Worm (Caenorhabditis elegans) whole organism, early embryonic: Measurements from ENCODE around the gene fbxc-25.

ENCODE experiments used
- B0310.2 ChIP-seq: sonication (generic microtip); optimal IDR thresholded peaks from 2 replicates; lab custom pipeline; 2016; ENCODE audit warnings: mild to moderate bottlenecking, missing genetic modification characterization, missing compliant biosample characterization
- F13C5.2 ChIP-seq: sonication (generic microtip); optimal IDR thresholded peaks from 2 replicates; lab custom pipeline; 2017; ENCODE audit warnings: mild to moderate bottlenecking, missing genetic modification characterization, inconsistent platforms, missing compliant biosample characterization
- aly-1 ChIP-seq: sonication (generic microtip); optimal IDR thresholded peaks from 2 replicates; lab custom pipeline; 2016; ENCODE audit warnings: missing genetic modification characterization, missing compliant biosample characterization
- ama-1 ChIP-seq: fragments of 150-350 bp; optimal IDR thresholded peaks from 2 replicates; lab custom pipeline; 2014
- ceh-13 ChIP-seq: fragments of 200-800 bp; sonication (Bioruptor generic); optimal IDR thresholded peaks from 2 replicates; lab custom pipeline; 2018; ENCODE audit warnings: mild to moderate bottlenecking, missing genetic modification characterization, missing compliant biosample characterization
- ceh-36 ChIP-seq: sonication (generic microtip); optimal IDR thresholded peaks from 2 replicates; lab custom pipeline; 2016; ENCODE audit warnings: missing genetic modification characterization, inconsistent platforms, missing compliant biosample characterization
- flt-1 ChIP-seq: fragments of 200-800 bp; sonication (Bioruptor generic); IDR thresholded peaks from 2 replicates; pipeline ENCODE4 v1.3.6; 2022; ENCODE audit warnings: missing genetic modification characterization, missing compliant biosample characterization
- hmbx-1 ChIP-seq: sonication (generic microtip); optimal IDR thresholded peaks from 2 replicates; lab custom pipeline; 2016; ENCODE audit warnings: mild to moderate bottlenecking, missing genetic modification characterization, missing compliant biosample characterization
- hmg-4 ChIP-seq: fragments of 200-800 bp; sonication (Bioruptor generic); optimal IDR thresholded peaks from 2 replicates; lab custom pipeline; 2018; ENCODE audit warnings: mild to moderate bottlenecking, missing genetic modification characterization, missing compliant biosample characterization
- scrt-1 ChIP-seq: fragments of 200-800 bp; sonication (Bioruptor generic); IDR thresholded peaks from 2 replicates; pipeline ENCODE4 v1.3.6; 2022; ENCODE audit warnings: missing genetic modification characterization, missing compliant biosample characterization
- sea-1 ChIP-seq: fragments of 200-800 bp; sonication (Bioruptor generic); conservative IDR thresholded peaks from 2 replicates; pipeline ENCODE4 v1.3.6; 2022; ENCODE audit warnings: missing genetic modification characterization, missing compliant biosample characterization
- tbx-11 ChIP-seq: fragments of 200-800 bp; sonication (Bioruptor generic); IDR thresholded peaks from 2 replicates; pipeline ENCODE4 v1.3.6; 2022; ENCODE audit warnings: missing genetic modification characterization, missing compliant biosample characterization
- tra-4 ChIP-seq: sonication (generic microtip); optimal IDR thresholded peaks from 2 replicates; lab custom pipeline; 2017; ENCODE audit warnings: missing genetic modification characterization, missing compliant biosample characterization

DNA sequence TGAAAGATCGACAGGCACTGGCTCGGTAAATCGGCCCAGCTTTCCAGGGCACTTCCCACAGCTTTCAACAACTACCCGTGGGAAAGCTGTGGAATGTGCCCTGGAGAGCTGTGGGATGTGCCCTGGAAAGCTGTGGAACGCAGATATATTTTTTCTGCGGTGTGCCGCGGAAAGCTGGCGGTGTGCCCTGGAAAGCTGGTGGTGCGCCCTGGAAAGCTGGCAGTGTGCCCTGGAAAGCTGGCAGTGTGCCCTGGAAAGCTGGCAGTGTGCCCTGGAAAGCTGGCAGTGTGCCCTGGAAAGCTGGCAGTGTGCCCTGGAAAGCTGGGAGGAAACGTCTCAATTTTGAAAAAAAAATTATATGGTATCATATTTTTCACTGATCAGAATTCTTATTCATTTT is 22.3 kb downstream of the fbxc-25 start:
- TF ChIP-seq ama-1 (no peak), hmg-4 (GFP tag; lab: Kevin White, UChicago) (no peak), ceh-13 (GFP tag; lab: Kevin White, UChicago) (no peak), B0310.2 (tag; lab: Kevin White, UChicago) (no peak), aly-1 (no peak), scrt-1 (GFP tag; lab: Robert Waterston, UW) (no peak), ceh-36 (tag; lab: Kevin White, UChicago) (no peak), flt-1 (GFP tag; lab: Robert Waterston, UW) (no peak), tra-4 (no peak), sea-1 (GFP tag; lab: Robert Waterston, UW) (no peak), tbx-11 (GFP tag; lab: Robert Waterston, UW) (no peak), hmbx-1 (tag; lab: Kevin White, UChicago) (no peak), F13C5.2 (tag; lab: Kevin White, UChicago) (no peak)
